Worm (Caenorhabditis elegans): Measurements from ENCODE around the gene glr-7.

glr-7 gene

ce11 chrX:2370655-2371054, 49.0 kb downstream of the glr-7 start:
- TF ChIP-seq ets-4 (tag; optimal IDR thresholded peaks at IDR 0.05) (no peak), elt-2 (tag; optimal IDR thresholded peaks at IDR 0.05) (peak; percentile 73)

- TF ChIP-seq hlh-30 (tag; optimal IDR thresholded peaks at IDR 0.05; ENCODE audit: insufficient read depth) (no peak), dve-1 (tag; optimal IDR thresholded peaks at IDR 0.05) (no peak), dmd-4 (tag; optimal IDR thresholded peaks at IDR 0.05; ENCODE audit: borderline replicate concordance) (no peak), ceh-18 (tag; optimal IDR thresholded peaks at IDR 0.05) (no peak), ceh-34 (tag; optimal IDR thresholded peaks at IDR 0.05) (no peak), Y22D7AL.16 (tag; optimal IDR thresholded peaks at IDR 0.05) (no peak), syd-9 (tag; optimal IDR thresholded peaks at IDR 0.05) (no peak)
Measured at ce11 chrX:2369073-2369472, 50.6 kb downstream of the glr-7 start.

DNA sequence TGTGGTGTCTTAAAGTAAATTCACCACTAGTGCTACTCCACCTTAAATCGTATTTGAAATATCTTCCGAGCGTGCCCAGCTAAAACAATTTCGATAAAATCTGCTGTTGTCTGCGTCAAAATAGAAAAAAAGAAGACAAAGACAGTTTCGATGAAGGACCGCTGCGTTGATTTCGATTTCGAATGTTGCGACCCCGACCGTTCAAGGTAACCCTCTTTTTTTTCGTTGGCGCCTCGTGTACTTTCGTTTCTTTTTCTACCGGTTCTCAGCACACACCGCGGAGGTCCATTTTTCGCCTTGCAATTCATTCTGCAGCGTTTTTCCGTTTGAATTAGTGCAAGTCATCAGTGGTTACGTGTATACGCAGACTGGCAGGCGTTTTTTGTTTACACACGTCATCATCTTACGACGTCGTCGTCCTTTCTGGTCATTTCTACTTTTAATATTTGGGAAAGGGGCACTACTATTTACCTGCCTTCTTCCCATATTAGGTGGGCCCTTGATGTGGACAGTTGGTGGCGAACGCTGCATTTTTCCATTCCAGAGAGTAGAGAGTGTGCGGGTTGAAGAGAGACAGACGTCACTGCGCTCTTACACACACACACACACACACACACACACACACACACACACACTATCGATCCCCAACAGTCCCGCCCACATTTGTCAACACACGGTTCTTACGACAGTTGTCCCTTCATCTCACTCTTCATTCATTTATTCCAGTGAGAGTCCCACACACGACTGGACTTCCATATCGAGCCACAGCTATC, 51.4 kb downstream of the glr-7 start:
- TF ChIP-seq tbx-7 (tag; optimal IDR thresholded peaks at IDR 0.05): no peak
- no peak for TF ChIP-seq ahr-1 (tag; optimal IDR thresholded peaks at IDR 0.05)
- no peak for TF ChIP-seq ceh-2 (tag; optimal IDR thresholded peaks at IDR 0.05)
- TF ChIP-seq elt-4 (tag; optimal IDR thresholded peaks at IDR 0.05): no peak
- TF ChIP-seq pqm-1 (tag; optimal IDR thresholded peaks at IDR 0.05): no peak
- TF ChIP-seq ceh-24 (tag; optimal IDR thresholded peaks at IDR 0.05): no peak
- TF ChIP-seq ceh-19 (GFP tag; optimal IDR thresholded peaks at IDR 0.05): no peak
- no peak for TF ChIP-seq odd-2 (tag; optimal IDR thresholded peaks at IDR 0.05)
- no peak for TF ChIP-seq lim-6 (tag; optimal IDR thresholded peaks at IDR 0.05)
- TF ChIP-seq tbx-2 (tag; optimal IDR thresholded peaks at IDR 0.05): peak; percentile 20
- no peak for TF ChIP-seq hlh-15 (tag; optimal IDR thresholded peaks at IDR 0.05)
- TF ChIP-seq hlh-13 (GFP tag; optimal IDR thresholded peaks at IDR 0.05): no peak
- peak; percentile 23 for TF ChIP-seq sdc-2 (tag; optimal IDR thresholded peaks at IDR 0.05)
- no peak for TF ChIP-seq nhr-232 (tag; optimal IDR thresholded peaks at IDR 0.05)
- no peak for TF ChIP-seq Y22D7AL.16 (tag; optimal IDR thresholded peaks at IDR 0.05)
- no peak for TF ChIP-seq ceh-14 (tag; optimal IDR thresholded peaks at IDR 0.05)
- no peak for TF ChIP-seq K02D7.2 (tag; optimal IDR thresholded peaks at IDR 0.05)
- peak; percentile 7 for TF ChIP-seq T23F11.4 (GFP tag; optimal IDR thresholded peaks at IDR 0.05)
- no peak for TF ChIP-seq rnt-1 (tag; optimal IDR thresholded peaks at IDR 0.05)
- TF ChIP-seq pha-4 (tag; optimal IDR thresholded peaks at IDR 0.05): no peak
- TF ChIP-seq ceh-18 (tag; optimal IDR thresholded peaks at IDR 0.05): peak; percentile 7
- no peak for TF ChIP-seq ceh-48 (tag; optimal IDR thresholded peaks at IDR 0.05)
- no peak for TF ChIP-seq fax-1 (tag; optimal IDR thresholded peaks at IDR 0.05)
- no peak for TF ChIP-seq dmd-4 (tag; optimal IDR thresholded peaks at IDR 0.05; ENCODE audit: borderline replicate concordance)
- no peak for TF ChIP-seq ets-4 (tag; optimal IDR thresholded peaks at IDR 0.05)
- TF ChIP-seq unc-3 (GFP tag; conservative IDR thresholded peaks at IDR 0.05): no peak
- TF ChIP-seq unc-3 (tag; optimal IDR thresholded peaks at IDR 0.05): no peak
- no peak for TF ChIP-seq che-1 (tag; optimal IDR thresholded peaks at IDR 0.05)
- no peak for TF ChIP-seq ceh-31 (tag; optimal IDR thresholded peaks at IDR 0.05)
- no peak for TF ChIP-seq ceh-6 (GFP tag; optimal IDR thresholded peaks at IDR 0.05)
- TF ChIP-seq sox-2 (GFP tag; IDR thresholded peaks at IDR 0.05): no peak
- no peak for TF ChIP-seq ztf-16 (tag; optimal IDR thresholded peaks at IDR 0.05)
- TF ChIP-seq C38D4.7 (GFP tag; optimal IDR thresholded peaks at IDR 0.05): no peak
- no peak for TF ChIP-seq madf-2 (tag; optimal IDR thresholded peaks at IDR 0.05)
- no peak for TF ChIP-seq mec-3 (tag; optimal IDR thresholded peaks at IDR 0.05; ENCODE audit: borderline replicate concordance)
- no peak for TF ChIP-seq fkh-6 (tag; optimal IDR thresholded peaks at IDR 0.05)
- TF ChIP-seq ceh-9 (tag; optimal IDR thresholded peaks at IDR 0.05): no peak
- peak; percentile 16 for TF ChIP-seq ceh-34 (tag; optimal IDR thresholded peaks at IDR 0.05)
- TF ChIP-seq lin-11 (tag; optimal IDR thresholded peaks at IDR 0.05): no peak
- no peak for TF ChIP-seq hlh-6 (tag; optimal IDR thresholded peaks at IDR 0.05)
- no peak for TF ChIP-seq pax-1 (tag; optimal IDR thresholded peaks at IDR 0.05)
- TF ChIP-seq K09A11.1 (tag; optimal IDR thresholded peaks at IDR 0.05; ENCODE audit: insufficient read depth): no peak
- no peak for TF ChIP-seq gmeb-2 (tag; optimal IDR thresholded peaks at IDR 0.05)
- TF ChIP-seq sox-4 (tag; optimal IDR thresholded peaks at IDR 0.05): no peak
